Worm (Caenorhabditis elegans) whole organism, L1 larva: ENCODE results near the gene Y51H4A.5.
"Not testable (repeated sequence)": the region's sequence is repeated elsewhere in the genome, so short reads cannot be mapped to it uniquely, and the experiment has no call there.

Experiments used
- C04F5.9 ChIP-seq: sonication (generic microtip); optimal IDR thresholded peaks from 2 replicates; lab custom pipeline; 2016; ENCODE audit warnings: missing genetic modification characterization, missing compliant biosample characterization
- C16A3.4 ChIP-seq: fragments of 150-350 bp; optimal IDR thresholded peaks from 2 replicates; lab custom pipeline; 2014; ENCODE audit warnings: missing biosample characterization, missing genetic modification characterization
- Y116A8C.19 ChIP-seq: sonication (generic microtip); optimal IDR thresholded peaks from 2 replicates; lab custom pipeline; 2016; ENCODE audit warnings: missing compliant biosample characterization, missing genetic modification characterization, borderline replicate concordance
- aha-1 ChIP-seq: fragments of 150-350 bp; optimal IDR thresholded peaks from 2 replicates; lab custom pipeline; 2014; ENCODE audit warnings: missing biosample characterization, missing genetic modification characterization
- alr-1 ChIP-seq: fragments of 200-800 bp; sonication (Bioruptor generic); optimal IDR thresholded peaks from 2 replicates; lab custom pipeline; 2018; ENCODE audit warnings: borderline replicate concordance, mild to moderate bottlenecking, missing genetic modification characterization, missing compliant biosample characterization
- ceh-82 ChIP-seq, 3 experiments: fragments of 150-350 bp in 1 of 3; sonication (generic microtip) in 2 of 3; optimal IDR thresholded peaks; 2 replicates each; lab custom pipeline; 2014 to 2017; ENCODE audit warnings: missing biosample characterization in 3 of 3, missing genetic modification characterization in 3 of 3
- ceh-90 ChIP-seq: sonication (generic microtip); optimal IDR thresholded peaks from 2 replicates; lab custom pipeline; 2016; ENCODE audit warnings: missing genetic modification characterization, missing compliant biosample characterization
- dsc-1 ChIP-seq: sonication (generic microtip); optimal IDR thresholded peaks from 2 replicates; lab custom pipeline; 2016; ENCODE audit warnings: mild to moderate bottlenecking, missing genetic modification characterization, missing compliant biosample characterization
- elt-2 ChIP-seq: sonication (generic microtip); optimal IDR thresholded peaks from 2 replicates; lab custom pipeline; 2016; ENCODE audit warnings: missing genetic modification characterization, mild to moderate bottlenecking, inconsistent platforms, missing compliant biosample characterization, missing genetic modification reagents
- fkh-4 ChIP-seq: sonication (generic microtip); optimal IDR thresholded peaks from 2 replicates; lab custom pipeline; 2016; ENCODE audit warnings: missing compliant biosample characterization, missing genetic modification characterization, borderline replicate concordance
- fkh-8 ChIP-seq: sonication (generic microtip); optimal IDR thresholded peaks from 2 replicates; lab custom pipeline; 2016; ENCODE audit warnings: mild to moderate bottlenecking, missing genetic modification characterization, missing compliant biosample characterization
- fos-1 ChIP-seq: fragments of 150-350 bp; optimal IDR thresholded peaks from 2 replicates; lab custom pipeline; 2014; ENCODE audit warnings: missing biosample characterization, missing genetic modification characterization
- hlh-17 ChIP-seq: fragments of 200-800 bp; sonication (Bioruptor generic); optimal IDR thresholded peaks from 2 replicates; lab custom pipeline; 2018; ENCODE audit warnings: missing genetic modification characterization, mild to moderate bottlenecking, missing compliant biosample characterization, moderate library complexity, borderline replicate concordance
- hlh-4 ChIP-seq: sonication (generic microtip); optimal IDR thresholded peaks from 2 replicates; lab custom pipeline; 2016; ENCODE audit warnings: mild to moderate bottlenecking, missing genetic modification characterization, missing compliant biosample characterization
- lin-39 ChIP-seq: fragments of 150-350 bp; optimal IDR thresholded peaks from 2 replicates; lab custom pipeline; 2014; ENCODE audit warnings: missing biosample characterization, missing genetic modification reagents, missing genetic modification characterization
- lir-3 ChIP-seq: sonication (generic microtip); optimal IDR thresholded peaks from 2 replicates; lab custom pipeline; 2016; ENCODE audit warnings: mild to moderate bottlenecking, missing genetic modification characterization, moderate library complexity, missing compliant biosample characterization; ENCODE audit not compliant: poor library complexity
- mep-1 ChIP-seq: fragments of 150-350 bp; optimal IDR thresholded peaks from 2 replicates; lab custom pipeline; 2014; ENCODE audit warnings: missing biosample characterization, missing genetic modification characterization
- nhr-11 ChIP-seq: fragments of 150-350 bp; optimal IDR thresholded peaks from 2 replicates; lab custom pipeline; 2014; ENCODE audit warnings: missing biosample characterization, missing genetic modification characterization
- nhr-19 ChIP-seq: fragments of 200-800 bp; sonication (Bioruptor generic); conservative IDR thresholded peaks from 2 replicates; pipeline ENCODE4 v1.3.6; 2022; ENCODE audit warnings: missing genetic modification characterization, missing compliant biosample characterization
- nhr-20 ChIP-seq: sonication (generic microtip); optimal IDR thresholded peaks from 2 replicates; lab custom pipeline; 2016; ENCODE audit warnings: mild to moderate bottlenecking, missing genetic modification characterization, missing compliant biosample characterization
- nhr-237 ChIP-seq: fragments of 150-350 bp; optimal IDR thresholded peaks from 2 replicates; lab custom pipeline; 2014; ENCODE audit warnings: missing biosample characterization, missing genetic modification characterization
- nhr-71 ChIP-seq: sonication (generic microtip); optimal IDR thresholded peaks from 2 replicates; lab custom pipeline; 2016; ENCODE audit warnings: mild to moderate bottlenecking, missing genetic modification characterization, moderate library complexity, missing compliant biosample characterization
- nhr-76 ChIP-seq: sonication (generic microtip); optimal IDR thresholded peaks from 2 replicates; lab custom pipeline; 2017; ENCODE audit warnings: missing biosample characterization, missing genetic modification characterization
- nhr-85 ChIP-seq: sonication (generic microtip); peaks from one replicate; lab custom pipeline; 2016; ENCODE audit warnings: missing genetic modification characterization, inconsistent platforms, missing compliant biosample characterization
- pag-3 ChIP-seq: sonication (generic microtip); optimal IDR thresholded peaks from 2 replicates; lab custom pipeline; 2017; ENCODE audit warnings: missing genetic modification characterization, mild to moderate bottlenecking, missing compliant biosample characterization, antibody characterized with exemption, borderline replicate concordance; ENCODE audit not compliant: insufficient read depth
- pax-3 ChIP-seq: fragments of 200-800 bp; sonication (Bioruptor generic); optimal IDR thresholded peaks from 2 replicates; lab custom pipeline; 2018; ENCODE audit warnings: mild to moderate bottlenecking, missing genetic modification characterization, moderate library complexity, missing compliant biosample characterization
- pqm-1 ChIP-seq: sonication (generic microtip); optimal IDR thresholded peaks from 3 replicates; lab custom pipeline; 2017; ENCODE audit warnings: missing biosample characterization, missing genetic modification characterization
- skn-1 ChIP-seq: fragments of 150-350 bp; optimal IDR thresholded peaks from 2 replicates; lab custom pipeline; 2014; ENCODE audit warnings: missing biosample characterization, missing genetic modification characterization
- snu-23 ChIP-seq: sonication (generic microtip); optimal IDR thresholded peaks from 2 replicates; lab custom pipeline; 2016; ENCODE audit warnings: missing genetic modification characterization, missing compliant biosample characterization
- tbx-2 ChIP-seq: sonication (generic microtip); optimal IDR thresholded peaks from 2 replicates; lab custom pipeline; 2016; ENCODE audit warnings: missing genetic modification characterization, missing compliant biosample characterization
- tlp-1 ChIP-seq: fragments of 150-350 bp; optimal IDR thresholded peaks from 2 replicates; lab custom pipeline; 2014; ENCODE audit warnings: missing biosample characterization, missing genetic modification characterization
- unc-130 ChIP-seq: fragments of 150-350 bp; optimal IDR thresholded peaks from 2 replicates; lab custom pipeline; 2017; ENCODE audit warnings: missing biosample characterization, missing genetic modification characterization, inconsistent platforms
- unc-98 ChIP-seq: fragments of 200-800 bp; sonication (Bioruptor generic); IDR thresholded peaks from 2 replicates; pipeline ENCODE4 v1.3.6; 2022; ENCODE audit warnings: missing genetic modification characterization, missing compliant biosample characterization
- zip-4 ChIP-seq: fragments of 200-800 bp; sonication (Bioruptor generic); optimal IDR thresholded peaks from 2 replicates; lab custom pipeline; 2018; ENCODE audit warnings: mild to moderate bottlenecking, missing genetic modification characterization, moderate library complexity, missing compliant biosample characterization
- ztf-11 ChIP-seq, 2 experiments: sonication (generic microtip); optimal IDR thresholded peaks; 2 replicates each; lab custom pipeline; 2016 to 2017; ENCODE audit warnings: missing genetic modification characterization in 2 of 2, missing biosample characterization in 1 of 2, missing compliant biosample characterization in 1 of 2
- ztf-4 ChIP-seq: fragments of 150-350 bp; optimal IDR thresholded peaks from 2 replicates; lab custom pipeline; 2014; ENCODE audit warnings: missing biosample characterization, missing genetic modification characterization

Y51H4A.5 gene

ce11 chrIV:16540540-16540939 is 14.6 kb upstream of the Y51H4A.5 start:
- TF ChIP-seq unc-98 (GFP tag; lab: Robert Waterston, UW) (no peak), nhr-237 (tag; lab: Kevin White, UChicago) (no peak), snu-23 (GFP tag; lab: Kevin White, UChicago) (no peak), nhr-19 (GFP tag; lab: Robert Waterston, UW) (no peak)

- no peak for TF ChIP-seq alr-1 (tag; lab: Kevin White, UChicago)
- TF ChIP-seq ztf-4, result no peak
- no peak for TF ChIP-seq tlp-1
- no peak for TF ChIP-seq nhr-85 (tag; lab: Kevin White, UChicago)
- TF ChIP-seq nhr-237 (tag; lab: Kevin White, UChicago), result no peak
- no peak for TF ChIP-seq C04F5.9 (tag; lab: Kevin White, UChicago)
- TF ChIP-seq ztf-11 (tag; optimal IDR thresholded peaks at IDR 0.05; lab: Kevin White, UChicago), result no peak
- TF ChIP-seq mep-1 (tag; lab: Kevin White, UChicago), result no peak
- TF ChIP-seq unc-130 (tag; lab: Kevin White, UChicago), result no peak
- no peak for TF ChIP-seq hlh-17
- no peak for TF ChIP-seq lir-3 (tag; lab: Kevin White, UChicago)
- TF ChIP-seq nhr-20 (tag; lab: Kevin White, UChicago), result no peak
- TF ChIP-seq dsc-1 (tag; lab: Kevin White, UChicago), result no peak
- no peak for TF ChIP-seq nhr-71 (tag; lab: Kevin White, UChicago)
- no peak for TF ChIP-seq nhr-11 (tag; lab: Kevin White, UChicago)
- no peak for TF ChIP-seq fos-1
Observed at ce11 chrIV:16534900-16535299, 9.0 kb upstream of the Y51H4A.5 start.

ce11 chrIV:16533361-16533760 is 7.4 kb upstream of the Y51H4A.5 start, which contains the start of gene Y51H4A.6:
TSS of gene Y51H4A.6 (plus strand) at chrIV:16533661.
- no peak for TF ChIP-seq Y116A8C.19
- no peak for TF ChIP-seq C16A3.4 (tag; lab: Kevin White, UChicago)
- no peak for TF ChIP-seq hlh-4 (tag; lab: Kevin White, UChicago)
- TF ChIP-seq, all 84 proteins: peak for 0

ce11 chrIV:16528375-16528774 is 2.4 kb upstream of the Y51H4A.5 start, which contains the start of gene Y51H4A.937:
TSS of gene Y51H4A.937 (plus strand) at chrIV:16528675.
- TF ChIP-seq nhr-76 (tag; lab: Kevin White, UChicago), result no peak
- no peak for TF ChIP-seq skn-1 (tag; lab: Kevin White, UChicago)
- no peak for TF ChIP-seq zip-4 (GFP tag; lab: Kevin White, UChicago)
- TF ChIP-seq unc-98 (GFP tag; lab: Robert Waterston, UW), result no peak

- TF ChIP-seq tbx-2 (tag; lab: Kevin White, UChicago) (no peak), ceh-82 (tag; optimal IDR thresholded peaks at IDR 0.05; lab: Kevin White, UChicago) (no peak), elt-2 (peak; percentile 67)
Observed at ce11 chrIV:16525018-16525417, 920 bp downstream of the Y51H4A.5 start.

ce11 chrIV:16507132-16507531 is 18.8 kb downstream of the Y51H4A.5 start, which contains the start of gene Y51H4A.935:
TSS of gene Y51H4A.935 (minus strand) at chrIV:16507232.
- TF ChIP-seq fkh-4; hlh-4 (tag; lab: Kevin White, UChicago); lin-39 (tag; lab: Kevin White, UChicago): not testable (repeated sequence)

- TF ChIP-seq pax-3 (tag; lab: Kevin White, UChicago), result no peak
- TF ChIP-seq pqm-1 (tag; lab: Kevin White, UChicago), result no peak
- no peak for TF ChIP-seq unc-98 (GFP tag; lab: Robert Waterston, UW)
- no peak for TF ChIP-seq aha-1
- no peak for TF ChIP-seq ceh-90 (tag; lab: Kevin White, UChicago)
- no peak for TF ChIP-seq pag-3 (tag; lab: Kevin White, UChicago)
- TF ChIP-seq fkh-8 (tag; lab: Kevin White, UChicago), result no peak
- TF ChIP-seq, all 84 proteins: peak for 0
Observed at ce11 chrIV:16505632-16506203, 20.2 kb downstream of the Y51H4A.5 start, which contains the start of gene zip-7. TSS of gene zip-7 (minus strand) at chrIV:16505682.
